Worm (Caenorhabditis elegans) whole organism, L2 larva: Measurements from ENCODE around the gene str-208.

Experiments
- C34F6.9 ChIP-seq: fragments of 150-350 bp; optimal IDR thresholded peaks from 2 replicates; lab custom pipeline; 2014; ENCODE audit warnings: missing biosample characterization, missing genetic modification characterization
- F13H6.1 ChIP-seq: sonication (generic microtip); optimal IDR thresholded peaks from 2 replicates; lab custom pipeline; 2016; ENCODE audit warnings: missing genetic modification characterization, missing compliant biosample characterization
- R02D3.7 ChIP-seq: fragments of 150-350 bp; optimal IDR thresholded peaks from 2 replicates; lab custom pipeline; 2014; ENCODE audit warnings: missing biosample characterization, missing genetic modification characterization
- Y55F3AM.14 ChIP-seq: fragments of 200-800 bp; sonication (Bioruptor generic); optimal IDR thresholded peaks from 2 replicates; lab custom pipeline; 2018; ENCODE audit warnings: mild to moderate bottlenecking, missing genetic modification characterization, missing compliant biosample characterization
- ZK546.5 ChIP-seq: sonication (generic microtip); optimal IDR thresholded peaks from 2 replicates; lab custom pipeline; 2017; ENCODE audit warnings: missing biosample characterization, missing genetic modification characterization
- aly-2 ChIP-seq: fragments of 150-350 bp; optimal IDR thresholded peaks from 2 replicates; lab custom pipeline; 2014; ENCODE audit warnings: missing biosample characterization, missing genetic modification characterization
- ama-1 ChIP-seq: fragments of 150-350 bp; optimal IDR thresholded peaks from 2 replicates; lab custom pipeline; 2018; ENCODE audit warnings: inconsistent platforms
- ceh-16 ChIP-seq: fragments of 150-350 bp; optimal IDR thresholded peaks from 2 replicates; lab custom pipeline; 2014; ENCODE audit warnings: missing biosample characterization, missing genetic modification characterization
- ceh-82 ChIP-seq: fragments of 150-350 bp; optimal IDR thresholded peaks from 2 replicates; lab custom pipeline; 2014; ENCODE audit warnings: missing biosample characterization, missing genetic modification characterization
- dmd-4 ChIP-seq: sonication (generic microtip); optimal IDR thresholded peaks from 2 replicates; lab custom pipeline; 2017; ENCODE audit warnings: missing biosample characterization, missing genetic modification characterization
- egl-27 ChIP-seq: sonication (generic microtip); optimal IDR thresholded peaks from 3 replicates; lab custom pipeline; 2017; ENCODE audit warnings: missing biosample characterization, missing genetic modification reagents, missing genetic modification characterization
- fos-1 ChIP-seq: fragments of 150-350 bp; optimal IDR thresholded peaks from 2 replicates; lab custom pipeline; 2014; ENCODE audit warnings: missing biosample characterization, missing genetic modification characterization
- lin-39 ChIP-seq: fragments of 150-350 bp; optimal IDR thresholded peaks from 2 replicates; lab custom pipeline; 2014; ENCODE audit warnings: missing biosample characterization, missing genetic modification reagents, missing genetic modification characterization
- lsy-2 ChIP-seq, 2 experiments: fragments of 150-350 bp in 1 of 2; sonication (generic microtip) in 1 of 2; optimal IDR thresholded peaks; 2 replicates each; lab custom pipeline; 2014 to 2017; ENCODE audit warnings: missing biosample characterization in 2 of 2, missing genetic modification characterization in 2 of 2
- mab-5 ChIP-seq: fragments of 150-350 bp; optimal IDR thresholded peaks from 2 replicates; lab custom pipeline; 2014; ENCODE audit warnings: missing biosample characterization, missing genetic modification characterization
- mdl-1 ChIP-seq, 2 experiments: fragments of 150-350 bp in 1 of 2; sonication (generic microtip) in 1 of 2; optimal IDR thresholded peaks; 2 replicates each; lab custom pipeline; 2017; ENCODE audit warnings: missing biosample characterization in 2 of 2, missing genetic modification characterization in 2 of 2
- nhr-10 ChIP-seq: sonication (generic microtip); optimal IDR thresholded peaks from 2 replicates; lab custom pipeline; 2017; ENCODE audit warnings: missing biosample characterization, missing genetic modification characterization
- nhr-11 ChIP-seq: fragments of 150-350 bp; optimal IDR thresholded peaks from 2 replicates; lab custom pipeline; 2014; ENCODE audit warnings: missing biosample characterization, missing genetic modification characterization
- nhr-12 ChIP-seq: fragments of 150-350 bp; optimal IDR thresholded peaks from 2 replicates; lab custom pipeline; 2014; ENCODE audit warnings: missing biosample characterization, missing genetic modification characterization
- nhr-129 ChIP-seq: fragments of 150-350 bp; optimal IDR thresholded peaks from 2 replicates; lab custom pipeline; 2014; ENCODE audit warnings: missing biosample characterization, missing genetic modification characterization
- nhr-237 ChIP-seq: fragments of 150-350 bp; optimal IDR thresholded peaks from 2 replicates; lab custom pipeline; 2014; ENCODE audit warnings: missing biosample characterization, missing genetic modification characterization
- nhr-25 ChIP-seq: fragments of 150-350 bp; sonication (generic microtip); optimal IDR thresholded peaks from 3 replicates; lab custom pipeline; 2014; ENCODE audit warnings: missing biosample characterization, missing genetic modification characterization
- nhr-6 ChIP-seq: fragments of 150-350 bp; optimal IDR thresholded peaks from 2 replicates; lab custom pipeline; 2014; ENCODE audit warnings: missing biosample characterization, missing genetic modification characterization
- nhr-77 ChIP-seq: fragments of 150-350 bp; optimal IDR thresholded peaks from 2 replicates; lab custom pipeline; 2014; ENCODE audit warnings: missing biosample characterization, missing genetic modification characterization
- peb-1 ChIP-seq: fragments of 150-350 bp; optimal IDR thresholded peaks from 2 replicates; lab custom pipeline; 2014; ENCODE audit warnings: missing biosample characterization, missing genetic modification characterization
- sem-4 ChIP-seq: fragments of 150-350 bp; optimal IDR thresholded peaks from 2 replicates; lab custom pipeline; 2014; ENCODE audit warnings: missing biosample characterization, missing genetic modification reagents, missing genetic modification characterization
- skn-1 ChIP-seq: sonication (generic microtip); optimal IDR thresholded peaks from 2 replicates; lab custom pipeline; 2017; ENCODE audit warnings: missing biosample characterization, missing genetic modification characterization
- sma-3 ChIP-seq: sonication (generic microtip); optimal IDR thresholded peaks from 2 replicates; lab custom pipeline; 2016; ENCODE audit warnings: missing genetic modification reagents, missing genetic modification characterization, missing compliant biosample characterization
- sma-9 ChIP-seq, 2 experiments: fragments of 150-350 bp in 1 of 2; sonication (generic microtip) in 1 of 2; optimal IDR thresholded peaks; 2 replicates each; lab custom pipeline; 2014 to 2016; ENCODE audit warnings: missing genetic modification characterization in 2 of 2, mild to moderate bottlenecking in 1 of 2, missing biosample characterization in 1 of 2, missing compliant biosample characterization in 1 of 2, missing genetic modification reagents in 1 of 2, moderate library complexity in 1 of 2
- snpc-4 ChIP-seq: fragments of 150-350 bp; optimal IDR thresholded peaks from 2 replicates; lab custom pipeline; 2014; ENCODE audit warnings: missing biosample characterization, missing genetic modification characterization
- unc-39 ChIP-seq: fragments of 150-350 bp; optimal IDR thresholded peaks from 2 replicates; lab custom pipeline; 2014; ENCODE audit warnings: missing biosample characterization, missing genetic modification characterization
- unc-55 ChIP-seq: fragments of 150-350 bp; sonication (generic microtip); optimal IDR thresholded peaks from 3 replicates; lab custom pipeline; 2014; ENCODE audit warnings: missing biosample characterization, missing genetic modification reagents, missing genetic modification characterization
- unc-62 ChIP-seq: fragments of 150-350 bp; optimal IDR thresholded peaks from 2 replicates; lab custom pipeline; 2014; ENCODE audit warnings: missing biosample characterization, missing genetic modification reagents, missing genetic modification characterization
- zag-1 ChIP-seq: fragments of 150-350 bp; optimal IDR thresholded peaks from 2 replicates; lab custom pipeline; 2014; ENCODE audit warnings: missing biosample characterization, missing genetic modification characterization
- ztf-11 ChIP-seq: sonication (generic microtip); optimal IDR thresholded peaks from 2 replicates; lab custom pipeline; 2017; ENCODE audit warnings: missing biosample characterization, missing genetic modification characterization
- ztf-4 ChIP-seq: fragments of 150-350 bp; optimal IDR thresholded peaks from 2 replicates; lab custom pipeline; 2014; ENCODE audit warnings: missing biosample characterization, missing genetic modification characterization

Gene str-208

ce11 chrV:4975140-4975539, 18.5 kb downstream of the str-208 start, which contains the start of gene F26G5.1:
F26G5.1 (plus strand) TSS chrV:4975478.
- TF ChIP-seq nhr-11 (tag; lab: Kevin White, UChicago) (no peak), peb-1 (no peak), snpc-4 (tag; lab: Kevin White, UChicago) (no peak), nhr-77 (tag; lab: Kevin White, UChicago) (no peak), mab-5 (tag; lab: Kevin White, UChicago) (no peak)
- TF ChIP-seq, all 48 proteins: peak for 0

DNA sequence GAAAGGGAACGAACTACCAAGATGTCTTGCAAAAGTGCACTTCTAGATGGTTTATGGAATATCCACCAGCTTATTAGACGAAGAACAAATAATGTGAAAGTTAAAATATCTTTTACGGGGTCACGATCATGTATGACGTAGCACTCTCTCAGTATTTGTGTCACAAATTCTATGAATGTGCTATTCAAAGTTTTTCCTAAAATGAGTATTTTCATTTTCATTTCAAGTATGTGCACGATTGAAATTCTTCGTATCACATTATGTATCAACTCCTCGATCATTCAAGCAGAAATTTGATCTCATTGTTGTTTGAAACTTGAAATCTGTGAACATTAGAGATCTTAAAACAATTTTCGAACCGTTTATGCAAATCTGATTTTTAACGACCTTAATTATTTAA, 20.9 kb downstream of the str-208 start:
- no peak for TF ChIP-seq ztf-4 (tag; lab: Kevin White, UChicago)
- no peak for TF ChIP-seq ama-1 (lab: Kevin White, UChicago)
- TF ChIP-seq ceh-16 (tag; lab: Kevin White, UChicago), result no peak
- TF ChIP-seq fos-1, result no peak
- TF ChIP-seq dmd-4 (tag; lab: Kevin White, UChicago), result no peak
- TF ChIP-seq nhr-77 (tag; lab: Kevin White, UChicago), result no peak
- TF ChIP-seq sem-4 (tag; lab: Kevin White, UChicago), result no peak
- no peak for TF ChIP-seq lsy-2 (tag; optimal IDR thresholded peaks at IDR 0.05; lab: Kevin White, UChicago)
- TF ChIP-seq nhr-12 (tag; lab: Kevin White, UChicago), result no peak
- no peak for TF ChIP-seq F13H6.1
- TF ChIP-seq nhr-10, result no peak

DNA sequence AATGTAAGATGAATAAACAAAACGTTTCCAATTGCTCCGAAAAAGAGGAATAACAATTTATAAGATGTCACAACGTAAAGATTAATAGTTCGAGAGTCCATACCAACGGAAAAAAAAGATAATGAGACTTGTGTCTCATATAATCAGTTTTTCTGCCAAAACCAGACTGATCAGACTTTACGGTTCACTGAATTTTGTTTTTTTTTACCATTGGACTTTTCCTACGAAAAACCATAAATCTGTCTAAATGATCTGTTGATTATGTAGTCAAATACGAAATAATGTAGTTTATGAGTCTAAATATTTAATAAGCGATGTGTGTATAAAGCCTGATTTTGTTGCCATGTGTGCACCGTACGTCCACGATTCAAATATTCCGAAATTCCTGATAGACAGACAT, 22.4 kb downstream of the str-208 start, which contains the start of gene srsx-11:
TSS of gene srsx-11 (minus strand) at position 101 of the 400 bp plus-strand sequence.
- no peak for TF ChIP-seq nhr-77 (tag; lab: Kevin White, UChicago)
- no peak for TF ChIP-seq nhr-129 (tag; lab: Kevin White, UChicago)
- no peak for TF ChIP-seq unc-62 (GFP tag; lab: Kevin White, UChicago)
- TF ChIP-seq lin-39 (tag; lab: Kevin White, UChicago), result no peak
- no peak for TF ChIP-seq aly-2

DNA sequence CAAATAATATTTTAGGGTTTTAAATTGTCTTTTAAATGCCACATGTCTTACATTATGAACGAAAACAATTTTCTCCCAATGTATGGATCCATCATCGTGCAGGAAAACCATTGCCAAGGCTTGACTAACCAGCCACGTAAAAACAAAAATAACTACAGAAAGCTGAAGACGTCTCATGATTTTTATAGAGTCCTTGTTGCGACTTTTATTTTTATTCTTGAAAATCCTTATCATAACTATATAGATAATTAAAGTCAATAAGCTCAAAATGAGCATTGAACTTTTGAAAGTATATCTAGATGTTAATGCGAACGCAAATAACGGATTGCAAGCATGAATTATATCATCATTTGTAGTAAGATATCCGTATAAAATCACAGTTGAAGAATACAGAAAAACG, 23.5 kb downstream of the str-208 start:
- TF ChIP-seq lin-39 (tag; lab: Kevin White, UChicago) (no peak), unc-39 (no peak), unc-62 (GFP tag; lab: Kevin White, UChicago) (no peak), mdl-1 (tag; optimal IDR thresholded peaks at IDR 0.05; lab: Kevin White, UChicago) (no peak), unc-55 (GFP tag; lab: Kevin White, UChicago) (no peak), zag-1 (no peak), ZK546.5 (tag; lab: Kevin White, UChicago) (no peak), R02D3.7 (no peak), fos-1 (no peak), nhr-129 (tag; lab: Kevin White, UChicago) (no peak), ztf-4 (tag; lab: Kevin White, UChicago) (no peak), nhr-6 (no peak), skn-1 (tag; lab: Kevin White, UChicago) (no peak), nhr-237 (tag; lab: Kevin White, UChicago) (no peak), nhr-11 (tag; lab: Kevin White, UChicago) (no peak), sma-9 (GFP tag; optimal IDR thresholded peaks at IDR 0.05; lab: Kevin White, UChicago) (no peak), sma-9 (tag; optimal IDR thresholded peaks at IDR 0.05; lab: Kevin White, UChicago) (no peak), nhr-25 (tag; lab: Kevin White, UChicago) (no peak), ceh-82 (tag; lab: Kevin White, UChicago) (no peak), aly-2 (no peak), C34F6.9 (tag; lab: Kevin White, UChicago) (no peak)
- TF ChIP-seq, all 48 proteins: peak for 0

- TF ChIP-seq nhr-10 (no peak), sma-3 (no peak), egl-27 (tag; lab: Kevin White, UChicago) (no peak), ztf-11 (tag; lab: Kevin White, UChicago) (no peak), lsy-2 (tag; optimal IDR thresholded peaks at IDR 0.05; lab: Kevin White, UChicago) (no peak), Y55F3AM.14 (no peak)
Observed at ce11 chrV:4980873-4981272, 24.2 kb downstream of the str-208 start, which contains the start of gene srsx-12. srsx-12 (minus strand) TSS chrV:4980973.
